Fruit fly (Drosophila melanogaster) whole organism, adult: ENCODE data around the gene CG2962.

Source experiments
- CG11617 ChIP-seq: fragments of 200-800 bp; sonication (Bioruptor generic); optimal IDR thresholded peaks from 2 replicates; lab custom pipeline; 2017; ENCODE audit warnings: mild to moderate bottlenecking, missing biosample characterization, missing genetic modification reagents, missing genetic modification characterization
- CG12768 ChIP-seq: fragments of 200-800 bp; sonication (Bioruptor generic); optimal IDR thresholded peaks from 2 replicates; lab custom pipeline; 2017; ENCODE audit warnings: missing biosample characterization, missing genetic modification characterization, mild to moderate bottlenecking, moderate library complexity, missing genetic modification reagents
- CG14711 ChIP-seq: fragments of 200-800 bp; sonication (Bioruptor generic); optimal IDR thresholded peaks from 2 replicates; lab custom pipeline; 2018; ENCODE audit warnings: missing biosample characterization, mild to moderate bottlenecking, missing genetic modification characterization, moderate library complexity
- CG1620 ChIP-seq: fragments of 200-800 bp; sonication (Bioruptor generic); optimal IDR thresholded peaks from 2 replicates; lab custom pipeline; 2016; ENCODE audit warnings: missing biosample characterization, missing genetic modification characterization
- CG33017 ChIP-seq: fragments of 200-800 bp; sonication (Bioruptor generic); optimal IDR thresholded peaks from 2 replicates; lab custom pipeline; 2018; ENCODE audit warnings: missing biosample characterization, mild to moderate bottlenecking, missing genetic modification characterization, moderate library complexity
- CG5204 ChIP-seq: fragments of 200-800 bp; sonication (Bioruptor generic); optimal IDR thresholded peaks from 2 replicates; lab custom pipeline; 2016; ENCODE audit warnings: missing biosample characterization, missing genetic modification characterization
- CG7045 ChIP-seq: fragments of 200-800 bp; sonication (Bioruptor generic); optimal IDR thresholded peaks from 2 replicates; lab custom pipeline; 2017; ENCODE audit warnings: missing biosample characterization, mild to moderate bottlenecking, missing genetic modification characterization
- CG7101 ChIP-seq: fragments of 200-800 bp; sonication (Bioruptor generic); optimal IDR thresholded peaks from 2 replicates; lab custom pipeline; 2018; ENCODE audit warnings: missing biosample characterization, mild to moderate bottlenecking, missing genetic modification characterization, moderate library complexity
- Clk ChIP-seq: fragments of 200-800 bp; sonication (Bioruptor generic); optimal IDR thresholded peaks from 2 replicates; lab custom pipeline; 2017; ENCODE audit warnings: missing biosample characterization, missing genetic modification characterization
- Crg-1 ChIP-seq: fragments of 200-800 bp; sonication (Bioruptor generic); optimal IDR thresholded peaks from 2 replicates; lab custom pipeline; 2016; ENCODE audit warnings: missing biosample characterization, missing genetic modification characterization
- Hr96 ChIP-seq: fragments of 200-800 bp; sonication (Bioruptor generic); optimal IDR thresholded peaks from 2 replicates; lab custom pipeline; 2016; ENCODE audit warnings: missing biosample characterization, missing genetic modification characterization
- Mnt ChIP-seq: fragments of 200-800 bp; sonication (Bioruptor generic); optimal IDR thresholded peaks from 2 replicates; lab custom pipeline; 2016; ENCODE audit warnings: missing biosample characterization, mild to moderate bottlenecking, missing genetic modification characterization
- bab1 ChIP-seq: fragments of 200-800 bp; sonication (Bioruptor generic); optimal IDR thresholded peaks from 3 replicates; lab custom pipeline; 2019; ENCODE audit warnings: missing biosample characterization, mild to moderate bottlenecking, missing genetic modification characterization, moderate library complexity
- cic ChIP-seq: fragments of 200-800 bp; sonication (Bioruptor generic); optimal IDR thresholded peaks from 2 replicates; lab custom pipeline; 2017; ENCODE audit warnings: missing biosample characterization, mild to moderate bottlenecking, missing genetic modification characterization, moderate library complexity
- cnc ChIP-seq, 2 experiments: fragments of >200 bp; optimal IDR thresholded peaks; 2 replicates each; lab custom pipeline; 2017
- kay ChIP-seq: fragments of 200-800 bp; sonication (Bioruptor generic); peaks from one replicate; lab custom pipeline; 2016; ENCODE audit warnings: missing biosample characterization, missing genetic modification characterization, borderline replicate concordance
- ovo ChIP-seq: fragments of 200-800 bp; sonication (Bioruptor generic); optimal IDR thresholded peaks from 2 replicates; lab custom pipeline; 2016; ENCODE audit warnings: missing biosample characterization, missing genetic modification characterization
- pad ChIP-seq: fragments of 200-800 bp; sonication (Bioruptor generic); optimal IDR thresholded peaks from 3 replicates; lab custom pipeline; 2017; ENCODE audit warnings: missing biosample characterization, missing genetic modification characterization, mild to moderate bottlenecking, moderate library complexity, missing genetic modification reagents
- tj ChIP-seq: fragments of 200-800 bp; sonication (Bioruptor generic); optimal IDR thresholded peaks from 3 replicates; lab custom pipeline; 2017; ENCODE audit warnings: missing biosample characterization, mild to moderate bottlenecking, missing genetic modification characterization, moderate library complexity
- toe ChIP-seq: fragments of 200-800 bp; sonication (Bioruptor generic); optimal IDR thresholded peaks from 2 replicates; lab custom pipeline; 2016; ENCODE audit warnings: missing biosample characterization, missing genetic modification characterization

The CG2962 gene

dm6 chrX:10210317-10210873 is 6.0 kb downstream of the CG2962 start:
- TF ChIP-seq ovo (GFP tag; lab: Kevin White, UChicago), result peak; percentile 70
- no peak for TF ChIP-seq Hr96 (GFP tag; lab: Kevin White, UChicago)
- peak; percentile 38 for TF ChIP-seq CG14711
- TF ChIP-seq pad (GFP tag; lab: Kevin White, UChicago), result peak; percentile 85
- no peak for TF ChIP-seq CG5204 (GFP tag; lab: Kevin White, UChicago)
- peak; percentile 35 for TF ChIP-seq CG1620
- no peak for TF ChIP-seq Clk
- no peak for TF ChIP-seq cic (GFP tag; lab: Kevin White, UChicago)
- TF ChIP-seq CG7101 (tag; lab: Kevin White, UChicago), result no peak

DNA sequence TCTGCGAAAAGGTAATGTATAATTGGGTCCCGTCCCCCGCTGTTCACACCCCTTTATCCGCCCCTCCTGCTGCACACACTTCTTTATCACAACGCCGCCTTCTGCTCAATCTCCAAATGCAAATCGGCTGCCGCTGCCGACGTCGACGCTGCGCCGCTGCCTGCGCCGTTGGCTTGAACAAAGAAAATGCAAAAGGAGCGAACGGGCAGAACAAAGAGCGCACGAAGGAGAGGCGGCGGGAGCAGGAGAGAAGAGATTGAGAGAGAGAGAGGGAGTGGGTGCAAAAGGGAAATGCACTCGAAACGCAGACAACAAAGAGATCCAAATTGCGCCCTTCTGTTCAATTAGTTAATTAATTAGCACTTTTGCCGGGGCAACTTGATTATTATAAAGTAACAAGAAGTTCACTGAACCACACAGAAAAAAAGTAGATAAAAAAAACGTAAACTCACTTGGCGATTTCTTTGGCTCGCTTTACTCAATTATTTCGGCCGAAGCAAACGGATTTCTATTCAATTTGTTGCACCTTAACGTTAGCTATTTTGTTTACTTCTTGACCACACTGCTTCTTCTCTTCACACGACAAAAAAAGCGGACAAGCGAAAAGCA is 6.8 kb downstream of the CG2962 start:
- TF ChIP-seq tj (GFP tag; lab: Kevin White, UChicago), result peak; percentile 17
- TF ChIP-seq Crg-1, result no peak
- no peak for TF ChIP-seq CG11617 (GFP tag; lab: Kevin White, UChicago)

dm6 chrX:10206086-10206485 is 10.4 kb downstream of the CG2962 start:
- no peak for TF ChIP-seq kay
- TF ChIP-seq pad (GFP tag; lab: Kevin White, UChicago), result no peak
- TF ChIP-seq cnc (optimal IDR thresholded peaks at IDR 0.05; lab: Kevin White, UChicago), result no peak
- no peak for TF ChIP-seq tj (GFP tag; lab: Kevin White, UChicago)
- no peak for TF ChIP-seq CG1620
- TF ChIP-seq toe (GFP tag; lab: Kevin White, UChicago), result no peak
- no peak for TF ChIP-seq ovo (GFP tag; lab: Kevin White, UChicago)
- no peak for TF ChIP-seq CG7045 (GFP tag; lab: Kevin White, UChicago)
- no peak for TF ChIP-seq Crg-1
- no peak for TF ChIP-seq Clk
- TF ChIP-seq CG33017 (tag; lab: Kevin White, UChicago), result no peak
- TF ChIP-seq CG11617 (GFP tag; lab: Kevin White, UChicago), result no peak
- TF ChIP-seq CG12768 (GFP tag; lab: Kevin White, UChicago), result no peak
- TF ChIP-seq Mnt, result no peak

DNA sequence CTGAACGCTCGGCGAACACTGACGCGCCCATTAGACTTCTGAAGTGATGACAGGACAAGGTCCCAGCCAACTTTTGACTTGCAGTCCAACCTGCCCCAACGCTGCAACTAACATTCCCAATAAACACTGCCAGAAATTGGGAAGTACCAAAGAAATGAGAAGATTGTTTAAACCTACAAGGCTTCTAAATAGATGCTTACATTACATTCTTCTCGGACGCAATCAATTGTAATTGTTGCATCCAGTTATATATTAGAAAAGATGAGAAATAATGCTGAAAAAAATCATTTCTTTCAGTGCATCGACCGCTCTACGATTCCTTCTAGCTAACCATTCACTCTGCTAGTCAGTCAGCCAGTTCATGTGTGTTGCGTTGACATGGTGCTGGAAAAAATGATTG is 13.8 kb downstream of the CG2962 start:
- TF ChIP-seq CG7101 (tag; lab: Kevin White, UChicago) (no peak), kay (no peak), CG12768 (GFP tag; lab: Kevin White, UChicago) (no peak), cnc (optimal IDR thresholded peaks at IDR 0.05; lab: Kevin White, UChicago) (no peak)

DNA sequence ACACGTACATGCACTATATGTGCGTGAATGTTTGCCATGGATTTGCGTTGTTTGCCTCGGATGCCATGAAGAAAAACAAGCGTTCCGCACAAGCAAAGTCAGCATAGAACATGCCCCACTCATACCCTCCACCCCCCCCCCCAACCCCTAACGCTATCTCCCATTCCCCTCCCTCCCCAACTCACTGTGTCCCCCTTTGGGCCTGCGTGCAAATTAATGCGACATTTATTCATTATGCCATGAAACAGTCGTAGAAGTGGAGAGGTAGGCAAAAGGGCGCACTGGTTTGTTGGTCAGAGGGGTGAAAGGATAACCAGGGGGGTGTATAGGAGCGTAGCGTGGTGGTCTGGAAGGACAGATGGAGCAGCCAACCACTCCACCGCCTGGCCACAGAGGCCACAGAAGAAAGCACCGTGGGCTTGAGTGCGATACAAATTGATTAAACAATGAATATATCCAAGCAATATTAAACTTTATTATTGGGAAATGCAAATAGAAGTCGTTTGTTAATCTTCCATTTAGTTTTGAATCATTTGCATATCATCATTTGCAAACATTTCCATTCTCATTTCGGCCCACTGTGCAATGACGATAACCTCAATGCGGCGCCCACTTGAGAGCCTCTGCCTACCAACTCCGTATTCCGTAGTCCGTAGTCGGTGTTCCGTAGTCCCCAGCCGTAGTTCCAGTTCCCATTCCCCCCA is 31.9 kb downstream of the CG2962 start:
- TF ChIP-seq CG12768 (GFP tag; lab: Kevin White, UChicago) (no peak), cnc (optimal IDR thresholded peaks at IDR 0.05; lab: Kevin White, UChicago) (no peak), kay (no peak), CG7101 (tag; lab: Kevin White, UChicago) (no peak), CG5204 (GFP tag; lab: Kevin White, UChicago) (no peak), CG33017 (tag; lab: Kevin White, UChicago) (no peak), pad (GFP tag; lab: Kevin White, UChicago) (no peak), CG1620 (no peak)

dm6 chrX:10182867-10183266 is 33.6 kb downstream of the CG2962 start:
- no peak for TF ChIP-seq CG1620
- TF ChIP-seq kay, result no peak
- no peak for TF ChIP-seq cic (GFP tag; lab: Kevin White, UChicago)
- no peak for TF ChIP-seq CG11617 (GFP tag; lab: Kevin White, UChicago)
- TF ChIP-seq pad (GFP tag; lab: Kevin White, UChicago), result no peak
- no peak for TF ChIP-seq CG12768 (GFP tag; lab: Kevin White, UChicago)
- TF ChIP-seq CG14711, result no peak
- no peak for TF ChIP-seq toe (GFP tag; lab: Kevin White, UChicago)
- TF ChIP-seq Mnt, result no peak
- TF ChIP-seq tj (GFP tag; lab: Kevin White, UChicago), result no peak
- TF ChIP-seq ovo (GFP tag; lab: Kevin White, UChicago), result no peak
- TF ChIP-seq CG5204 (GFP tag; lab: Kevin White, UChicago), result no peak
- TF ChIP-seq Hr96 (GFP tag; lab: Kevin White, UChicago), result no peak
- TF ChIP-seq bab1 (GFP tag; lab: Kevin White, UChicago), result no peak
- TF ChIP-seq CG33017 (tag; lab: Kevin White, UChicago), result no peak
- no peak for TF ChIP-seq CG7101 (tag; lab: Kevin White, UChicago)
